Worm (Caenorhabditis elegans) whole organism, L4 larva: ENCODE measurements around the gene cest-24.

Experiments used
- R02D3.7 ChIP-seq: fragments of 150-350 bp; sonication (generic microtip); optimal IDR thresholded peaks from 3 replicates; lab custom pipeline; 2014; ENCODE audit warnings: missing biosample characterization, missing genetic modification characterization
- T20F7.1 ChIP-seq: fragments of 200-800 bp; sonication (Bioruptor generic); optimal IDR thresholded peaks from 2 replicates; lab custom pipeline; 2018; ENCODE audit warnings: mild to moderate bottlenecking, missing genetic modification characterization, missing compliant biosample characterization
- T26A8.4 ChIP-seq: fragments of 200-800 bp; sonication (Bioruptor generic); IDR thresholded peaks from 2 replicates; pipeline ENCODE4 v1.3.6; 2022; ENCODE audit warnings: missing genetic modification characterization, missing compliant biosample characterization
- Y48G9A.11 ChIP-seq: fragments of 200-800 bp; sonication (Bioruptor generic); IDR thresholded peaks from 2 replicates; pipeline ENCODE4 v1.3.6; 2022; ENCODE audit warnings: missing genetic modification reagents, missing genetic modification characterization, missing compliant biosample characterization
- ZK337.2 ChIP-seq: fragments of 200-800 bp; sonication (Bioruptor generic); IDR thresholded peaks from 2 replicates; pipeline ENCODE4 v1.3.6; 2022; ENCODE audit warnings: missing genetic modification reagents, missing genetic modification characterization, missing compliant biosample characterization
- ama-1 ChIP-seq: fragments of 150-350 bp; optimal IDR thresholded peaks from 2 replicates; lab custom pipeline; 2014; ENCODE audit warnings: inconsistent platforms, mixed read lengths
- ceh-20 ChIP-seq: fragments of 200-800 bp; sonication (Bioruptor generic); IDR thresholded peaks from 2 replicates; pipeline ENCODE4 v1.3.6; 2022; ENCODE audit warnings: missing genetic modification reagents, missing genetic modification characterization, missing compliant biosample characterization
- ceh-32 ChIP-seq: sonication (generic microtip); optimal IDR thresholded peaks from 2 replicates; lab custom pipeline; 2016; ENCODE audit warnings: mild to moderate bottlenecking, missing genetic modification characterization, missing compliant biosample characterization; ENCODE audit not compliant: poor library complexity
- ceh-44 ChIP-seq: fragments of 200-800 bp; sonication (Bioruptor generic); IDR thresholded peaks from 2 replicates; pipeline ENCODE4 v1.3.6; 2022; ENCODE audit warnings: missing genetic modification reagents, missing genetic modification characterization, missing compliant biosample characterization
- cey-2 ChIP-seq: sonication (generic microtip); optimal IDR thresholded peaks from 3 replicates; lab custom pipeline; 2017; ENCODE audit warnings: missing genetic modification characterization, mild to moderate bottlenecking, missing compliant biosample characterization, antibody characterized with exemption, borderline replicate concordance; ENCODE audit not compliant: insufficient read depth
- daf-12 ChIP-seq: fragments of 150-350 bp; optimal IDR thresholded peaks from 2 replicates; lab custom pipeline; 2014; ENCODE audit warnings: missing biosample characterization, missing genetic modification reagents, missing genetic modification characterization
- daf-16 ChIP-seq, 3 experiments: sonication (generic microtip); optimal IDR thresholded peaks; 2 replicates each; lab custom pipeline; 2016 to 2017; ENCODE audit warnings: missing genetic modification characterization in 3 of 3, missing genetic modification reagents in 3 of 3, mild to moderate bottlenecking in 2 of 3, missing compliant biosample characterization in 2 of 3, missing biosample characterization in 1 of 3, moderate library complexity in 1 of 3
- dmd-6 ChIP-seq: fragments of 200-800 bp; sonication (Bioruptor generic); IDR thresholded peaks from 2 replicates; pipeline ENCODE4 v1.3.6; 2022; ENCODE audit warnings: missing genetic modification reagents, missing genetic modification characterization, missing compliant biosample characterization
- dmd-9 ChIP-seq: fragments of 200-800 bp; sonication (Bioruptor generic); IDR thresholded peaks from 2 replicates; pipeline ENCODE4 v1.3.6; 2022; ENCODE audit warnings: missing genetic modification reagents, missing genetic modification characterization, missing compliant biosample characterization
- duxl-1 ChIP-seq: sonication (generic microtip); optimal IDR thresholded peaks from 2 replicates; lab custom pipeline; 2016; ENCODE audit warnings: mild to moderate bottlenecking, missing genetic modification characterization, moderate library complexity, missing compliant biosample characterization; ENCODE audit not compliant: poor library complexity
- dve-1 ChIP-seq: sonication (generic microtip); optimal IDR thresholded peaks from 2 replicates; lab custom pipeline; 2017; ENCODE audit warnings: antibody characterized with exemption, mild to moderate bottlenecking, missing genetic modification characterization, missing compliant biosample characterization; ENCODE audit not compliant: insufficient read depth
- egl-43 ChIP-seq: fragments of 200-800 bp; sonication (Bioruptor generic); IDR thresholded peaks from 2 replicates; pipeline ENCODE4 v1.3.6; 2022; ENCODE audit warnings: missing genetic modification reagents, missing genetic modification characterization, missing compliant biosample characterization
- hif-1 ChIP-seq, 2 experiments: sonication (generic microtip); optimal IDR thresholded peaks; 2 replicates each; lab custom pipeline; 2016 to 2017; ENCODE audit warnings: missing compliant biosample characterization in 2 of 2, missing genetic modification characterization in 2 of 2, missing genetic modification reagents in 2 of 2, missing genotype in 2 of 2, mild to moderate bottlenecking in 1 of 2
- hlh-11 ChIP-seq: fragments of 200-800 bp; sonication (Bioruptor generic); optimal IDR thresholded peaks from 2 replicates; lab custom pipeline; 2018; ENCODE audit warnings: mild to moderate bottlenecking, missing genetic modification characterization, missing compliant biosample characterization
- hmg-1.1 ChIP-seq: fragments of 200-800 bp; sonication (Bioruptor generic); IDR thresholded peaks from 2 replicates; pipeline ENCODE4 v1.3.6; 2022; ENCODE audit warnings: missing genetic modification reagents, missing genetic modification characterization, missing compliant biosample characterization
- lin-15B ChIP-seq: fragments of 150-350 bp; sonication (generic microtip); optimal IDR thresholded peaks from 3 replicates; lab custom pipeline; 2014; ENCODE audit warnings: missing biosample characterization, missing genetic modification characterization
- lin-29 ChIP-seq: fragments of 200-800 bp; sonication (Bioruptor generic); IDR thresholded peaks from 2 replicates; pipeline ENCODE4 v1.3.6; 2022; ENCODE audit warnings: missing genetic modification reagents, missing genetic modification characterization, missing compliant biosample characterization
- lin-39 ChIP-seq: fragments of 150-350 bp; optimal IDR thresholded peaks from 2 replicates; lab custom pipeline; 2014; ENCODE audit warnings: missing biosample characterization, missing genetic modification reagents, missing genetic modification characterization
- lir-3 ChIP-seq: sonication (generic microtip); optimal IDR thresholded peaks from 2 replicates; lab custom pipeline; 2016; ENCODE audit warnings: mild to moderate bottlenecking, missing genetic modification characterization, missing compliant biosample characterization
- lsy-2 ChIP-seq, 2 experiments: fragments of 150-350 bp in 1 of 2; sonication (generic microtip) in 1 of 2; optimal IDR thresholded peaks; 2 replicates each; lab custom pipeline; 2014 to 2017; ENCODE audit warnings: missing biosample characterization in 2 of 2, missing genetic modification characterization in 2 of 2
- madf-5 ChIP-seq, 2 experiments: fragments of 200-800 bp; sonication (Bioruptor generic); IDR thresholded peaks; 2 replicates each; pipeline ENCODE4 v1.3.6; 2022; ENCODE audit warnings: missing compliant biosample characterization in 2 of 2, missing genetic modification characterization in 2 of 2
- mdl-1 ChIP-seq, 2 experiments: fragments of 150-350 bp in 1 of 2; sonication (generic microtip) in 1 of 2; optimal IDR thresholded peaks; 2 replicates each; lab custom pipeline; 2014 to 2017; ENCODE audit warnings: missing biosample characterization in 2 of 2, missing genetic modification characterization in 2 of 2
- nhr-10 ChIP-seq: fragments of 150-350 bp; optimal IDR thresholded peaks from 2 replicates; lab custom pipeline; 2014; ENCODE audit warnings: missing biosample characterization, missing genetic modification characterization
- nhr-102 ChIP-seq: sonication (generic microtip); optimal IDR thresholded peaks from 2 replicates; lab custom pipeline; 2016; ENCODE audit warnings: mild to moderate bottlenecking, missing genetic modification characterization, moderate library complexity, missing compliant biosample characterization
- nhr-11 ChIP-seq: fragments of 150-350 bp; optimal IDR thresholded peaks from 2 replicates; lab custom pipeline; 2014; ENCODE audit warnings: missing biosample characterization, missing genetic modification characterization
- nhr-25 ChIP-seq: sonication (generic microtip); optimal IDR thresholded peaks from 2 replicates; lab custom pipeline; 2017; ENCODE audit warnings: missing genetic modification characterization, mild to moderate bottlenecking, missing compliant biosample characterization, antibody characterized with exemption, moderate library complexity, borderline replicate concordance; ENCODE audit not compliant: insufficient read depth
- nhr-6 ChIP-seq: fragments of 150-350 bp; optimal IDR thresholded peaks from 2 replicates; lab custom pipeline; 2014; ENCODE audit warnings: missing biosample characterization, missing genetic modification characterization
- nhr-77 ChIP-seq: fragments of 150-350 bp; optimal IDR thresholded peaks from 2 replicates; lab custom pipeline; 2014; ENCODE audit warnings: missing biosample characterization, missing genetic modification characterization
- pqm-1 ChIP-seq: sonication (generic microtip); optimal IDR thresholded peaks from 2 replicates; lab custom pipeline; 2017; ENCODE audit warnings: missing biosample characterization, missing genetic modification characterization
- sdz-12 ChIP-seq: fragments of 200-800 bp; sonication (Bioruptor generic); optimal IDR thresholded peaks from 2 replicates; lab custom pipeline; 2018; ENCODE audit warnings: mild to moderate bottlenecking, missing genetic modification characterization, missing compliant biosample characterization
- snpc-1.2 ChIP-seq: fragments of 200-800 bp; sonication (Bioruptor generic); IDR thresholded peaks from 2 replicates; pipeline ENCODE4 v1.3.6; 2022; ENCODE audit warnings: missing genetic modification reagents, missing genetic modification characterization, missing compliant biosample characterization
- spr-1 ChIP-seq: sonication (generic microtip); optimal IDR thresholded peaks from 2 replicates; lab custom pipeline; 2016; ENCODE audit warnings: mild to moderate bottlenecking, missing genetic modification characterization, missing compliant biosample characterization
- spr-3 ChIP-seq: fragments of 200-800 bp; sonication (Bioruptor generic); optimal IDR thresholded peaks from 2 replicates; lab custom pipeline; 2018; ENCODE audit warnings: mild to moderate bottlenecking, missing genetic modification characterization, missing compliant biosample characterization
- tra-1 ChIP-seq: fragments of 200-800 bp; sonication (Bioruptor generic); IDR thresholded peaks from 2 replicates; pipeline ENCODE4 v1.3.6; 2022; ENCODE audit warnings: missing genetic modification reagents, missing genetic modification characterization, missing compliant biosample characterization
- unc-62 ChIP-seq, 3 experiments: fragments of 150-350 bp in 1 of 3; sonication (generic microtip); optimal IDR thresholded peaks in 2 of 3; peaks in 1 of 3; 1 replicate in 1 of 3; 2 replicates in 2 of 3; lab custom pipeline; 2014 to 2017; ENCODE audit warnings: missing biosample characterization in 3 of 3, missing genetic modification characterization in 3 of 3, missing genetic modification reagents in 3 of 3, missing genotype in 1 of 3
- zfp-2 ChIP-seq: sonication (generic microtip); optimal IDR thresholded peaks from 2 replicates; lab custom pipeline; 2016; ENCODE audit warnings: mild to moderate bottlenecking, missing genetic modification characterization, missing compliant biosample characterization
- zfp-3 ChIP-seq: fragments of 200-800 bp; sonication (Bioruptor generic); conservative IDR thresholded peaks from 2 replicates; pipeline ENCODE4 v1.3.6; 2022; ENCODE audit warnings: missing genetic modification reagents, missing genetic modification characterization, missing compliant biosample characterization

Gene cest-24

ce11 chrV:6277178-6277834 lies 39.4 kb upstream of the cest-24 start (continued):
- TF ChIP-seq lsy-2 (tag; optimal IDR thresholded peaks at IDR 0.05; lab: Kevin White, UChicago) (no peak), madf-5 (GFP tag; IDR thresholded peaks at IDR 0.05; lab: Robert Waterston, UW) (no peak)

ce11 chrV:6278117-6279081 lies 38.3 kb upstream of the cest-24 start, which contains the start of gene fil-2:
Gene fil-2, plus strand, starts transcription at chrV:6279031.
- TF ChIP-seq lin-29 (GFP tag; lab: Robert Waterston, UW) = 0 out of 2 replicates have a peak, but pooled peaks have one; percentile 39
- TF ChIP-seq R02D3.7 (tag; lab: Kevin White, UChicago) = no peak
- TF ChIP-seq nhr-102 (tag; lab: Kevin White, UChicago) = peak; percentile 59
- TF ChIP-seq dmd-6 (GFP tag; lab: Robert Waterston, UW) = peak; percentile 41; the same call in 1 of the 2 replicates
- peak; percentile 69 for TF ChIP-seq dve-1 (tag; lab: Kevin White, UChicago)
- no peak for TF ChIP-seq zfp-2 (tag; lab: Kevin White, UChicago)
- TF ChIP-seq spr-1 = no peak
- no peak for TF ChIP-seq egl-43 (GFP tag; lab: Robert Waterston, UW)
- peak; percentile 25 for TF ChIP-seq nhr-11 (tag; lab: Kevin White, UChicago)
- peak; percentile 93 for TF ChIP-seq nhr-77 (tag; lab: Kevin White, UChicago)
- no peak for TF ChIP-seq ceh-32 (tag; lab: Kevin White, UChicago)
- no peak for TF ChIP-seq ceh-44 (GFP tag; lab: Robert Waterston, UW)
- peak; percentile 99 for TF ChIP-seq zfp-3 (GFP tag; lab: Robert Waterston, UW)
- TF ChIP-seq nhr-10 = no peak
- TF ChIP-seq Y48G9A.11 (GFP tag; lab: Robert Waterston, UW) = peak; percentile 42; the same call in 1 of the 2 replicates
- peak; percentile 66 for TF ChIP-seq T20F7.1 (GFP tag; lab: Kevin White, UChicago)
- 0 out of 2 replicates have a peak, but pooled peaks have one; percentile 21 for TF ChIP-seq hmg-1.1 (GFP tag; lab: Robert Waterston, UW)
- TF ChIP-seq ZK337.2 (GFP tag; lab: Robert Waterston, UW) = no peak
- peak; percentile 46 for TF ChIP-seq sdz-12 (GFP tag; lab: Kevin White, UChicago)
- TF ChIP-seq hlh-11 (tag; lab: Kevin White, UChicago) = no peak
- TF ChIP-seq hif-1 (tag; optimal IDR thresholded peaks at IDR 0.05; lab: Kevin White, UChicago) = peak in 1 of 2 experiments; percentile 12
- no peak for TF ChIP-seq daf-12 (tag; lab: Kevin White, UChicago)
- TF ChIP-seq snpc-1.2 = 0 out of 2 replicates have a peak, but pooled peaks have one; percentile 23
- no peak for TF ChIP-seq spr-3 (GFP tag; lab: Kevin White, UChicago)
- no peak for TF ChIP-seq lin-15B
- TF ChIP-seq mdl-1 (tag; optimal IDR thresholded peaks at IDR 0.05; lab: Kevin White, UChicago) = no peak
- peak in 1 of 2 experiments; percentile 10 for TF ChIP-seq lsy-2 (tag; optimal IDR thresholded peaks at IDR 0.05; lab: Kevin White, UChicago)
- 0 out of 2 replicates have a peak, but pooled peaks have one; percentile 8 for TF ChIP-seq ceh-20 (GFP tag; lab: Robert Waterston, UW)
- TF ChIP-seq daf-16 (GFP tag; optimal IDR thresholded peaks at IDR 0.05; lab: Kevin White, UChicago) = no peak
- peak; percentile 77 for TF ChIP-seq daf-16 (tag; optimal IDR thresholded peaks at IDR 0.05; lab: Kevin White, UChicago)
- TF ChIP-seq dmd-9 (GFP tag; lab: Robert Waterston, UW) = no peak
- peak; percentile 74 for TF ChIP-seq T26A8.4 (GFP tag; lab: Robert Waterston, UW)
- TF ChIP-seq pqm-1 (tag; lab: Kevin White, UChicago) = peak; percentile 14
- peak; percentile 24 for TF ChIP-seq ama-1 (lab: Kevin White, UChicago)
- TF ChIP-seq lin-39 (tag; lab: Kevin White, UChicago) = no peak
- no peak for TF ChIP-seq lir-3 (tag; lab: Kevin White, UChicago)
- peak; percentile 54 for TF ChIP-seq duxl-1 (tag; lab: Kevin White, UChicago)
- TF ChIP-seq nhr-6 (tag; lab: Kevin White, UChicago) = peak; percentile 59
- no peak for TF ChIP-seq cey-2 (tag; lab: Kevin White, UChicago)
- peak; percentile 58; the same call in 1 of the 2 replicates for TF ChIP-seq tra-1 (GFP tag; lab: Robert Waterston, UW)
- peak; percentile 50 to 58 for TF ChIP-seq unc-62 (GFP tag; optimal IDR thresholded peaks at IDR 0.05 in 1 of 2; lab: Kevin White, UChicago)
- no peak for TF ChIP-seq unc-62 (tag; optimal IDR thresholded peaks at IDR 0.05; lab: Kevin White, UChicago)
- TF ChIP-seq nhr-25 = peak; percentile 28
